Worm (Caenorhabditis elegans) whole organism, L1 larva: Measurements from ENCODE around the gene Y39F10C.1.

Source experiments
- F16B12.6 ChIP-seq: fragments of 150-350 bp; optimal IDR thresholded peaks from 2 replicates; lab custom pipeline; 2014; ENCODE audit warnings: missing biosample characterization, missing genetic modification characterization
- alr-1 ChIP-seq: fragments of 200-800 bp; sonication (Bioruptor generic); optimal IDR thresholded peaks from 2 replicates; lab custom pipeline; 2018; ENCODE audit warnings: borderline replicate concordance, mild to moderate bottlenecking, missing genetic modification characterization, missing compliant biosample characterization
- aly-2 ChIP-seq: fragments of 150-350 bp; optimal IDR thresholded peaks from 2 replicates; lab custom pipeline; 2014; ENCODE audit warnings: missing biosample characterization, missing genetic modification characterization
- blmp-1 ChIP-seq: fragments of 150-350 bp; optimal IDR thresholded peaks from 2 replicates; lab custom pipeline; 2014; ENCODE audit warnings: missing biosample characterization, missing genetic modification characterization
- ceh-63 ChIP-seq: fragments of 200-800 bp; sonication (Bioruptor generic); optimal IDR thresholded peaks from 2 replicates; lab custom pipeline; 2018; ENCODE audit warnings: mild to moderate bottlenecking, missing genetic modification characterization, missing compliant biosample characterization
- efl-1 ChIP-seq, 4 experiments: fragments of 150-350 bp; optimal IDR thresholded peaks in 3 of 4; peaks in 1 of 4; 1 replicate in 1 of 4; 2 replicates in 3 of 4; lab custom pipeline; 2014; ENCODE audit warnings: missing biosample characterization in 2 of 4, missing genetic modification characterization in 2 of 4, missing genetic modification reagents in 2 of 4
- egl-13 ChIP-seq: sonication (generic microtip); optimal IDR thresholded peaks from 2 replicates; lab custom pipeline; 2016; ENCODE audit warnings: missing genotype, missing genetic modification reagents, missing genetic modification characterization, missing compliant biosample characterization
- elt-3 ChIP-seq, 6 experiments: fragments of 150-350 bp in 1 of 6; sonication (generic microtip); optimal IDR thresholded peaks; 2 replicates each; lab custom pipeline; 2017 to 2018; ENCODE audit warnings: missing biosample characterization in 6 of 6, missing genetic modification characterization in 6 of 6, inconsistent platforms in 1 of 6
- ets-5 ChIP-seq: fragments of 200-800 bp; sonication (Bioruptor generic); IDR thresholded peaks from 2 replicates; pipeline ENCODE4 v1.3.6; 2022; ENCODE audit warnings: missing genetic modification characterization, missing compliant biosample characterization
- fkh-4 ChIP-seq: sonication (generic microtip); optimal IDR thresholded peaks from 2 replicates; lab custom pipeline; 2016; ENCODE audit warnings: missing compliant biosample characterization, missing genetic modification characterization, borderline replicate concordance
- fkh-8 ChIP-seq: sonication (generic microtip); optimal IDR thresholded peaks from 2 replicates; lab custom pipeline; 2016; ENCODE audit warnings: mild to moderate bottlenecking, missing genetic modification characterization, missing compliant biosample characterization
- fos-1 ChIP-seq: fragments of 150-350 bp; optimal IDR thresholded peaks from 2 replicates; lab custom pipeline; 2014; ENCODE audit warnings: missing biosample characterization, missing genetic modification characterization
- grh-1 ChIP-seq: fragments of 200-800 bp; sonication (Bioruptor generic); IDR thresholded peaks from 2 replicates; pipeline ENCODE4 v1.3.6; 2022; ENCODE audit warnings: missing genetic modification reagents, missing genetic modification characterization, missing compliant biosample characterization
- hlh-17 ChIP-seq: fragments of 200-800 bp; sonication (Bioruptor generic); optimal IDR thresholded peaks from 2 replicates; lab custom pipeline; 2018; ENCODE audit warnings: missing genetic modification characterization, mild to moderate bottlenecking, missing compliant biosample characterization, moderate library complexity, borderline replicate concordance
- hlh-4 ChIP-seq: sonication (generic microtip); optimal IDR thresholded peaks from 2 replicates; lab custom pipeline; 2016; ENCODE audit warnings: mild to moderate bottlenecking, missing genetic modification characterization, missing compliant biosample characterization
- irx-1 ChIP-seq: sonication (generic microtip); optimal IDR thresholded peaks from 2 replicates; lab custom pipeline; 2016; ENCODE audit warnings: missing genetic modification characterization, missing compliant biosample characterization
- isw-1 ChIP-seq: fragments of 200-800 bp; sonication (Bioruptor generic); IDR thresholded peaks from 2 replicates; pipeline ENCODE4 v1.3.6; 2022; ENCODE audit warnings: missing genetic modification characterization, missing compliant biosample characterization
- lin-13 ChIP-seq: fragments of 150-350 bp; optimal IDR thresholded peaks from 2 replicates; lab custom pipeline; 2014; ENCODE audit warnings: missing biosample characterization, missing genetic modification reagents, missing genetic modification characterization
- lin-15B ChIP-seq: fragments of 150-350 bp; sonication (generic microtip); optimal IDR thresholded peaks from 3 replicates; lab custom pipeline; 2014; ENCODE audit warnings: missing biosample characterization, missing genetic modification characterization
- lsy-2 ChIP-seq, 2 experiments: fragments of 150-350 bp; optimal IDR thresholded peaks; 2 replicates each; lab custom pipeline; 2014; ENCODE audit warnings: missing biosample characterization in 2 of 2, missing genetic modification characterization in 2 of 2
- mdl-1 ChIP-seq, 2 experiments: fragments of 150-350 bp; optimal IDR thresholded peaks; 2 replicates each; lab custom pipeline; 2014 to 2017; ENCODE audit warnings: missing biosample characterization in 2 of 2, missing genetic modification characterization in 2 of 2, inconsistent platforms in 1 of 2
- nhr-11 ChIP-seq: fragments of 150-350 bp; optimal IDR thresholded peaks from 2 replicates; lab custom pipeline; 2014; ENCODE audit warnings: missing biosample characterization, missing genetic modification characterization
- nhr-12 ChIP-seq: sonication (generic microtip); optimal IDR thresholded peaks from 2 replicates; lab custom pipeline; 2017; ENCODE audit warnings: missing biosample characterization, missing genetic modification characterization
- nhr-19 ChIP-seq: fragments of 200-800 bp; sonication (Bioruptor generic); conservative IDR thresholded peaks from 2 replicates; pipeline ENCODE4 v1.3.6; 2022; ENCODE audit warnings: missing genetic modification characterization, missing compliant biosample characterization
- nhr-20 ChIP-seq: sonication (generic microtip); optimal IDR thresholded peaks from 2 replicates; lab custom pipeline; 2016; ENCODE audit warnings: mild to moderate bottlenecking, missing genetic modification characterization, missing compliant biosample characterization
- nhr-237 ChIP-seq: fragments of 150-350 bp; optimal IDR thresholded peaks from 2 replicates; lab custom pipeline; 2014; ENCODE audit warnings: missing biosample characterization, missing genetic modification characterization
- nhr-28 ChIP-seq: fragments of 150-350 bp; optimal IDR thresholded peaks from 2 replicates; lab custom pipeline; 2014; ENCODE audit warnings: missing biosample characterization, missing genetic modification characterization
- nhr-47 ChIP-seq: sonication (generic microtip); optimal IDR thresholded peaks from 2 replicates; lab custom pipeline; 2016; ENCODE audit warnings: mild to moderate bottlenecking, missing genetic modification characterization, moderate library complexity, missing compliant biosample characterization
- nhr-76 ChIP-seq: sonication (generic microtip); optimal IDR thresholded peaks from 2 replicates; lab custom pipeline; 2017; ENCODE audit warnings: missing biosample characterization, missing genetic modification characterization
- nhr-77 ChIP-seq: fragments of 150-350 bp; optimal IDR thresholded peaks from 2 replicates; lab custom pipeline; 2014; ENCODE audit warnings: missing biosample characterization, missing genetic modification characterization
- nhr-90 ChIP-seq: sonication (generic microtip); optimal IDR thresholded peaks from 2 replicates; lab custom pipeline; 2016; ENCODE audit warnings: mild to moderate bottlenecking, missing genetic modification characterization, missing compliant biosample characterization; ENCODE audit not compliant: poor library complexity
- snu-23 ChIP-seq: sonication (generic microtip); optimal IDR thresholded peaks from 2 replicates; lab custom pipeline; 2016; ENCODE audit warnings: missing genetic modification characterization, missing compliant biosample characterization
- sup-37 ChIP-seq: fragments of 200-800 bp; sonication (Bioruptor generic); optimal IDR thresholded peaks from 2 replicates; lab custom pipeline; 2018; ENCODE audit warnings: mild to moderate bottlenecking, missing genetic modification characterization, missing compliant biosample characterization
- swsn-7 ChIP-seq: sonication (generic microtip); optimal IDR thresholded peaks from 2 replicates; lab custom pipeline; 2016; ENCODE audit warnings: missing genetic modification characterization, missing compliant biosample characterization
- tbx-2 ChIP-seq: sonication (generic microtip); optimal IDR thresholded peaks from 2 replicates; lab custom pipeline; 2016; ENCODE audit warnings: missing genetic modification characterization, missing compliant biosample characterization
- unc-30 ChIP-seq: sonication (generic microtip); optimal IDR thresholded peaks from 2 replicates; lab custom pipeline; 2017; ENCODE audit warnings: missing biosample characterization, missing genetic modification characterization
- vab-15 ChIP-seq: sonication (generic microtip); optimal IDR thresholded peaks from 2 replicates; lab custom pipeline; 2017; ENCODE audit warnings: missing genotype, mild to moderate bottlenecking, missing genetic modification characterization, missing compliant biosample characterization
- xbp-1 ChIP-seq: sonication (generic microtip); optimal IDR thresholded peaks from 2 replicates; lab custom pipeline; 2016; ENCODE audit warnings: missing genetic modification characterization, missing compliant biosample characterization
- zip-4 ChIP-seq: fragments of 200-800 bp; sonication (Bioruptor generic); optimal IDR thresholded peaks from 2 replicates; lab custom pipeline; 2018; ENCODE audit warnings: mild to moderate bottlenecking, missing genetic modification characterization, moderate library complexity, missing compliant biosample characterization

The Y39F10C.1 gene

ce11 chrII:683467-683866, 8.1 kb downstream of the Y39F10C.1 start, which contains the start of gene T02H6.6:
T02H6.6 (plus strand) TSS chrII:683767.
- TF ChIP-seq irx-1 (tag; lab: Kevin White, UChicago): no peak
- TF ChIP-seq elt-3 (tag; optimal IDR thresholded peaks at IDR 0.05; lab: Kevin White, UChicago): no peak
- no peak for TF ChIP-seq snu-23 (GFP tag; lab: Kevin White, UChicago)
- no peak for TF ChIP-seq nhr-12 (tag; lab: Kevin White, UChicago)

- no peak for TF ChIP-seq efl-1 (optimal IDR thresholded peaks at IDR 0.05; lab: Kevin White, UChicago)
- TF ChIP-seq efl-1 (GFP tag; optimal IDR thresholded peaks at IDR 0.05 in 1 of 2; lab: Kevin White, UChicago): no peak
- TF ChIP-seq fkh-4 (tag; lab: Kevin White, UChicago): no peak
- TF ChIP-seq fkh-8 (tag; lab: Kevin White, UChicago): no peak
- TF ChIP-seq nhr-237: no peak
- no peak for TF ChIP-seq nhr-47 (tag; lab: Kevin White, UChicago)
- TF ChIP-seq lin-13 (GFP tag; lab: Kevin White, UChicago): no peak
- no peak for TF ChIP-seq vab-15
- TF ChIP-seq nhr-28 (tag; lab: Kevin White, UChicago): no peak
- no peak for TF ChIP-seq xbp-1 (tag; lab: Kevin White, UChicago)
- TF ChIP-seq F16B12.6: no peak
- no peak for TF ChIP-seq nhr-76 (tag; lab: Kevin White, UChicago)
- TF ChIP-seq alr-1: no peak
- no peak for TF ChIP-seq fos-1 (tag; lab: Kevin White, UChicago)
- TF ChIP-seq sup-37 (GFP tag; lab: Kevin White, UChicago): no peak
- TF ChIP-seq hlh-4 (tag; lab: Kevin White, UChicago): no peak
- no peak for TF ChIP-seq ets-5
- no peak for TF ChIP-seq hlh-17 (GFP tag; lab: Kevin White, UChicago)
- no peak for TF ChIP-seq tbx-2
- TF ChIP-seq, all 84 proteins: peak for 0
These were observed 9.4 kb downstream of the Y39F10C.1 start, which contains the start of gene T02H6.5 for ce11 chrII:684811-685210. T02H6.5 (plus strand) TSS chrII:685111.

ce11 chrII:689749-690148, 14.3 kb downstream of the Y39F10C.1 start, which contains the start of gene T02H6.4:
T02H6.4 (plus strand) TSS chrII:690049.
- no peak for TF ChIP-seq ceh-63
- TF ChIP-seq lin-15B: no peak
- no peak for TF ChIP-seq unc-30 (tag; lab: Kevin White, UChicago)
- TF ChIP-seq nhr-90: no peak
- TF ChIP-seq nhr-19 (GFP tag; lab: Robert Waterston, UW): no peak
- TF ChIP-seq isw-1 (GFP tag; lab: Robert Waterston, UW): no peak
- no peak for TF ChIP-seq nhr-77 (tag; lab: Kevin White, UChicago)
- TF ChIP-seq lsy-2 (tag; optimal IDR thresholded peaks at IDR 0.05; lab: Kevin White, UChicago): no peak
- no peak for TF ChIP-seq zip-4 (GFP tag; lab: Kevin White, UChicago)
- TF ChIP-seq grh-1 (GFP tag; lab: Robert Waterston, UW): no peak
- TF ChIP-seq aly-2 (tag; lab: Kevin White, UChicago): no peak
- no peak for TF ChIP-seq fkh-8 (tag; lab: Kevin White, UChicago)
- no peak for TF ChIP-seq nhr-11 (tag; lab: Kevin White, UChicago)
- no peak for TF ChIP-seq nhr-20 (tag; lab: Kevin White, UChicago)
- TF ChIP-seq egl-13: no peak
- no peak for TF ChIP-seq mdl-1 (tag; optimal IDR thresholded peaks at IDR 0.05; lab: Kevin White, UChicago)
- no peak for TF ChIP-seq blmp-1 (tag; lab: Kevin White, UChicago)
- TF ChIP-seq ets-5: no peak
- TF ChIP-seq fkh-4 (tag; lab: Kevin White, UChicago): no peak
- no peak for TF ChIP-seq swsn-7
